Worm (Caenorhabditis elegans): ENCODE data around the gene F16G10.2.
A peak's percentile ranks its signal among the peaks of the same experiment; 100 is the strongest.

The F16G10.2 gene

ce11 chrII:2342004-2342479 is 33.0 kb upstream of the F16G10.2 start, which contains the start of gene F43C11.6:
F43C11.6 (plus strand) TSS chrII:2342429.
- TF ChIP-seq attf-5 (GFP tag; optimal IDR thresholded peaks at IDR 0.05) (peak; percentile 25), bed-1 (GFP tag; IDR thresholded peaks at IDR 0.05) (no peak), attf-3 (GFP tag; conservative IDR thresholded peaks at IDR 0.05) (peak; percentile 89), sptf-2 (GFP tag; optimal IDR thresholded peaks at IDR 0.05) (no peak), snpc-3.4 (tag; optimal IDR thresholded peaks at IDR 0.05) (no peak), ztf-18 (tag; optimal IDR thresholded peaks at IDR 0.05) (no peak)

- TF ChIP-seq lsy-27 (tag; optimal IDR thresholded peaks at IDR 0.05; ENCODE audit: borderline replicate concordance, insufficient read depth), result no peak
- TF ChIP-seq lir-1 (GFP tag; conservative IDR thresholded peaks at IDR 0.05), result no peak
- no peak for TF ChIP-seq hlh-26 (GFP tag; conservative IDR thresholded peaks at IDR 0.05)
- no peak for TF ChIP-seq F57C9.4 (tag; optimal IDR thresholded peaks at IDR 0.05)
- TF ChIP-seq madf-6 (GFP tag; IDR thresholded peaks at IDR 0.05), result no peak
- TF ChIP-seq F23B12.7 (tag; optimal IDR thresholded peaks at IDR 0.05; ENCODE audit: insufficient read depth), result no peak
- TF ChIP-seq hrde-1 (tag; optimal IDR thresholded peaks at IDR 0.05; ENCODE audit: borderline replicate concordance), result no peak
- TF ChIP-seq ceh-79 (tag; optimal IDR thresholded peaks at IDR 0.05), result no peak
- TF ChIP-seq egrh-3 (GFP tag; IDR thresholded peaks at IDR 0.05), result no peak
- TF ChIP-seq attf-3 (GFP tag; conservative IDR thresholded peaks at IDR 0.05), result no peak
- TF ChIP-seq mcd-1 (GFP tag; IDR thresholded peaks at IDR 0.05), result no peak
- no peak for TF ChIP-seq gei-17 (GFP tag; optimal IDR thresholded peaks at IDR 0.05)
These were observed 28.4 kb upstream of the F16G10.2 start, which contains the start of gene F43C11.4 for ce11 chrII:2346672-2347071. F43C11.4 (plus strand) TSS chrII:2346972.

ce11 chrII:2348005-2348404 is 27.1 kb upstream of the F16G10.2 start:
- peak; percentile 93 for TF ChIP-seq hsf-1 (GFP tag; IDR thresholded peaks at IDR 0.05)

- TF ChIP-seq ztf-28 (GFP tag; IDR thresholded peaks at IDR 0.05), result no peak
- TF ChIP-seq sea-2 (GFP tag; IDR thresholded peaks at IDR 0.05), result no peak
- no peak for TF ChIP-seq nfya-2 (GFP tag; IDR thresholded peaks at IDR 0.05)
- no peak for TF ChIP-seq F39B2.1 (GFP tag; IDR thresholded peaks at IDR 0.05)
- TF ChIP-seq T07F8.4 (tag; optimal IDR thresholded peaks at IDR 0.05), result no peak
- no peak for TF ChIP-seq ceh-91 (GFP tag; IDR thresholded peaks at IDR 0.05)
- no peak for TF ChIP-seq attf-5 (GFP tag; optimal IDR thresholded peaks at IDR 0.05)
- no peak for TF ChIP-seq dpl-1 (GFP tag; optimal IDR thresholded peaks at IDR 0.05)
- no peak for TF ChIP-seq fkh-3 (tag; optimal IDR thresholded peaks at IDR 0.05)
- TF ChIP-seq Y53G8AR.9 (GFP tag; conservative IDR thresholded peaks at IDR 0.05), result no peak
- no peak for TF ChIP-seq lir-1 (GFP tag; conservative IDR thresholded peaks at IDR 0.05)
These were observed 22.5 kb upstream of the F16G10.2 start, which contains the start of gene F43C11.10 for ce11 chrII:2352546-2352945. F43C11.10 (minus strand) TSS chrII:2352646.

- no peak for TF ChIP-seq ZK185.1 (tag; optimal IDR thresholded peaks at IDR 0.05; ENCODE audit: poor library complexity, severe bottlenecking)
- TF ChIP-seq sea-2 (GFP tag; IDR thresholded peaks at IDR 0.05), result no peak
These were observed 22.1 kb upstream of the F16G10.2 start, which contains the start of gene F43C11.3 for ce11 chrII:2353012-2353411. F43C11.3 (plus strand) TSS chrII:2353312.

- no peak for TF ChIP-seq nhr-80 (tag; optimal IDR thresholded peaks at IDR 0.05)
- TF ChIP-seq rcor-1 (GFP tag; IDR thresholded peaks at IDR 0.05), result no peak
- TF ChIP-seq nhr-27 (tag; optimal IDR thresholded peaks at IDR 0.05), result no peak
- no peak for TF ChIP-seq madf-8 (GFP tag; conservative IDR thresholded peaks at IDR 0.05)
- TF ChIP-seq ZK185.1 (tag; optimal IDR thresholded peaks at IDR 0.05; ENCODE audit: poor library complexity, severe bottlenecking), result no peak
- TF ChIP-seq egl-44 (GFP tag; IDR thresholded peaks at IDR 0.05), result no peak
- TF ChIP-seq him-1 (tag; optimal IDR thresholded peaks at IDR 0.05), result no peak
- no peak for TF ChIP-seq bed-1 (GFP tag; IDR thresholded peaks at IDR 0.05)
- TF ChIP-seq attf-5 (GFP tag; optimal IDR thresholded peaks at IDR 0.05), result no peak
- TF ChIP-seq athp-1 (tag; optimal IDR thresholded peaks at IDR 0.05), result no peak
- no peak for TF ChIP-seq B0019.2 (GFP tag; conservative IDR thresholded peaks at IDR 0.05)
- TF ChIP-seq ztf-3 (GFP tag; optimal IDR thresholded peaks at IDR 0.05), result no peak
- no peak for TF ChIP-seq lin-54 (GFP tag; optimal IDR thresholded peaks at IDR 0.05)
- TF ChIP-seq ztf-26 (tag; optimal IDR thresholded peaks at IDR 0.05), result no peak
- no peak for TF ChIP-seq aptf-3 (GFP tag; IDR thresholded peaks at IDR 0.05)
These were observed 20.6 kb upstream of the F16G10.2 start, which contains the start of gene F43C11.2 for ce11 chrII:2354476-2354875. F43C11.2 (plus strand) TSS chrII:2354776.

All from whole organism, young adult.